Worm (Caenorhabditis elegans): ENCODE measurements around the gene ints-7.
A peak's percentile ranks its signal among the peaks of the same experiment; 100 is the strongest.

The ints-7 gene

ce11 chrII:11634057-11634676 is 51.5 kb downstream of the ints-7 start (continued):
- TF ChIP-seq lin-35 (GFP tag; optimal IDR thresholded peaks at IDR 0.05), result peak; percentile 64 to 83
- TF ChIP-seq nhr-47 (tag; optimal IDR thresholded peaks at IDR 0.05), result peak; percentile 87
- peak; percentile 96 for TF ChIP-seq fkh-8 (tag; optimal IDR thresholded peaks at IDR 0.05)
- TF ChIP-seq ceh-8 (GFP tag; optimal IDR thresholded peaks at IDR 0.05), result peak; percentile 53
- TF ChIP-seq isw-1 (GFP tag; IDR thresholded peaks at IDR 0.05), result peak; percentile 75
- TF ChIP-seq jun-1 (tag; optimal IDR thresholded peaks at IDR 0.05), result peak; percentile 92
- TF ChIP-seq sup-37 (GFP tag; optimal IDR thresholded peaks at IDR 0.05), result no peak
- TF ChIP-seq efl-1 (optimal IDR thresholded peaks at IDR 0.05), result peak; percentile 77 to 92
- TF ChIP-seq efl-1 (GFP tag; optimal IDR thresholded peaks at IDR 0.05 in 1 of 2), result peak; percentile 52 to 92
- TF ChIP-seq ceh-63 (GFP tag; optimal IDR thresholded peaks at IDR 0.05), result no peak
- peak; percentile 70 for TF ChIP-seq lir-3 (tag; optimal IDR thresholded peaks at IDR 0.05; ENCODE audit: poor library complexity)
- TF ChIP-seq lin-14 (GFP tag; optimal IDR thresholded peaks at IDR 0.05), result peak; percentile 98
- peak; percentile 68 for TF ChIP-seq C16A3.4 (tag; optimal IDR thresholded peaks at IDR 0.05)
- no peak for TF ChIP-seq nhr-84 (tag; optimal IDR thresholded peaks at IDR 0.05)
- no peak for TF ChIP-seq nhr-12 (tag; optimal IDR thresholded peaks at IDR 0.05)
- peak; percentile 9 for TF ChIP-seq F16B12.6 (tag; optimal IDR thresholded peaks at IDR 0.05)
- no peak for TF ChIP-seq lin-15B (tag; optimal IDR thresholded peaks at IDR 0.05)
- no peak for TF ChIP-seq alr-1 (tag; optimal IDR thresholded peaks at IDR 0.05; ENCODE audit: borderline replicate concordance)
- peak; percentile 66; the same call in 1 of the 2 replicates for TF ChIP-seq grh-1 (GFP tag; IDR thresholded peaks at IDR 0.05)
- peak; percentile 67 for TF ChIP-seq blmp-1 (tag; optimal IDR thresholded peaks at IDR 0.05)
- no peak for TF ChIP-seq aly-2 (tag; optimal IDR thresholded peaks at IDR 0.05)
- peak; percentile 44 to 58 (median 51) for TF ChIP-seq dpl-1 (GFP tag; optimal IDR thresholded peaks at IDR 0.05)
- TF ChIP-seq rnt-1 (tag; optimal IDR thresholded peaks at IDR 0.05), result peak; percentile 73
- TF ChIP-seq fos-1 (tag; optimal IDR thresholded peaks at IDR 0.05), result peak; percentile 80
- peak; percentile 73 for TF ChIP-seq mep-1 (tag; optimal IDR thresholded peaks at IDR 0.05)
- TF ChIP-seq ama-1 (optimal IDR thresholded peaks at IDR 0.05), result no peak
- TF ChIP-seq egl-13 (tag; optimal IDR thresholded peaks at IDR 0.05), result peak; percentile 74
- TF ChIP-seq ets-5 (GFP tag; IDR thresholded peaks at IDR 0.05), result no peak
- peak; percentile 88 for TF ChIP-seq unc-130 (tag; optimal IDR thresholded peaks at IDR 0.05)
- TF ChIP-seq zip-4 (GFP tag; optimal IDR thresholded peaks at IDR 0.05), result no peak
- peak; percentile 67 to 85 (median 73) for TF ChIP-seq ceh-82 (tag; optimal IDR thresholded peaks at IDR 0.05)
- peak; percentile 60; the same call in 1 of the 2 replicates for TF ChIP-seq mab-9 (GFP tag; IDR thresholded peaks at IDR 0.05)
- TF ChIP-seq pag-3 (tag; optimal IDR thresholded peaks at IDR 0.05; ENCODE audit: borderline replicate concordance, insufficient read depth), result no peak
- no peak for TF ChIP-seq aha-1 (tag; optimal IDR thresholded peaks at IDR 0.05)
- peak; percentile 82 for TF ChIP-seq ceh-88 (GFP tag; IDR thresholded peaks at IDR 0.05)
- TF ChIP-seq Y116A8C.19 (tag; optimal IDR thresholded peaks at IDR 0.05; ENCODE audit: borderline replicate concordance), result no peak
- TF ChIP-seq C34B4.2 (tag; optimal IDR thresholded peaks at IDR 0.05), result no peak
- peak; percentile 84 for TF ChIP-seq nhr-19 (GFP tag; conservative IDR thresholded peaks at IDR 0.05)
- peak; percentile 95 for TF ChIP-seq nhr-71 (tag; optimal IDR thresholded peaks at IDR 0.05)
- TF ChIP-seq ceh-90 (tag; optimal IDR thresholded peaks at IDR 0.05), result no peak
- TF ChIP-seq irx-1 (tag; optimal IDR thresholded peaks at IDR 0.05), result peak; percentile 76
- peak in 4 of 6 experiments; percentile 9 to 60 (median 28) for TF ChIP-seq elt-3 (tag; optimal IDR thresholded peaks at IDR 0.05)
- peak; percentile 41 for TF ChIP-seq nhr-237 (tag; optimal IDR thresholded peaks at IDR 0.05)
- peak; percentile 96 for TF ChIP-seq snu-23 (GFP tag; optimal IDR thresholded peaks at IDR 0.05)
- TF ChIP-seq lin-13 (GFP tag; optimal IDR thresholded peaks at IDR 0.05), result peak; percentile 82
- TF ChIP-seq vab-15 (tag; optimal IDR thresholded peaks at IDR 0.05), result no peak
- TF ChIP-seq pax-3 (tag; optimal IDR thresholded peaks at IDR 0.05), result peak; percentile 68
- TF ChIP-seq zag-1 (tag; optimal IDR thresholded peaks at IDR 0.05), result peak; percentile 26
- TF ChIP-seq lsy-2 (tag; optimal IDR thresholded peaks at IDR 0.05), result peak; percentile 71 to 86
- peak; percentile 89 for TF ChIP-seq xbp-1 (tag; optimal IDR thresholded peaks at IDR 0.05)
- peak; percentile 66 for TF ChIP-seq dsc-1 (tag; optimal IDR thresholded peaks at IDR 0.05)
- no peak for TF ChIP-seq tlp-1 (tag; optimal IDR thresholded peaks at IDR 0.05)
